Fruit fly (Drosophila melanogaster): ENCODE data around the gene CG7202.
A peak's percentile ranks its signal among the peaks of the same experiment; 100 is the strongest.

dm6 chr3L:21533270-21533948, 40.8 kb upstream of the CG7202 start, which contains the start of gene Mkrn1:
- no peak for TF ChIP-seq CG8478 (optimal IDR thresholded peaks at IDR 0.05)
- TF ChIP-seq CTCF (optimal IDR thresholded peaks at IDR 0.05) = peak in 1 of 2 experiments; percentile 40
